Worm (Caenorhabditis elegans) whole organism, young adult: Measurements from ENCODE around the gene pcrg-1.

Experiments
- D2030.7 ChIP-seq: fragments of 200-800 bp; sonication (Bioruptor generic); IDR thresholded peaks from 2 replicates; pipeline ENCODE4 v1.3.6; 2022; ENCODE audit warnings: missing genetic modification reagents, missing genetic modification characterization, missing compliant biosample characterization
- T07F8.4 ChIP-seq: sonication (generic microtip); optimal IDR thresholded peaks from 2 replicates; lab custom pipeline; 2016; ENCODE audit warnings: mild to moderate bottlenecking, missing genetic modification characterization, moderate library complexity, missing compliant biosample characterization
- aptf-3 ChIP-seq: fragments of 200-800 bp; sonication (Bioruptor generic); IDR thresholded peaks from 2 replicates; pipeline ENCODE4 v1.3.6; 2022; ENCODE audit warnings: missing genetic modification characterization, missing compliant biosample characterization
- athp-1 ChIP-seq: sonication (generic microtip); optimal IDR thresholded peaks from 2 replicates; lab custom pipeline; 2017; ENCODE audit warnings: mild to moderate bottlenecking, missing genetic modification characterization, missing compliant biosample characterization
- bed-1 ChIP-seq: fragments of 200-800 bp; sonication (Bioruptor generic); IDR thresholded peaks from 2 replicates; pipeline ENCODE4 v1.3.6; 2022; ENCODE audit warnings: missing genetic modification reagents, missing genetic modification characterization, missing compliant biosample characterization
- hlh-12 ChIP-seq: sonication (generic microtip); optimal IDR thresholded peaks from 2 replicates; lab custom pipeline; 2016; ENCODE audit warnings: missing genetic modification characterization, missing compliant biosample characterization
- mes-4 ChIP-seq: sonication (generic microtip); optimal IDR thresholded peaks from 2 replicates; lab custom pipeline; 2016; ENCODE audit warnings: missing genotype, missing genetic modification characterization, missing compliant biosample characterization
- nhr-27 ChIP-seq: fragments of 200-800 bp; sonication (Bioruptor generic); optimal IDR thresholded peaks from 2 replicates; lab custom pipeline; 2018; ENCODE audit warnings: mild to moderate bottlenecking, missing genetic modification characterization, moderate library complexity, missing compliant biosample characterization
- somi-1 ChIP-seq: fragments of 200-800 bp; sonication (Bioruptor generic); optimal IDR thresholded peaks from 2 replicates; lab custom pipeline; 2018; ENCODE audit warnings: mild to moderate bottlenecking, missing genetic modification characterization, missing compliant biosample characterization
- unc-62 ChIP-seq: fragments of 150-350 bp; optimal IDR thresholded peaks from 2 replicates; lab custom pipeline; 2014; ENCODE audit warnings: missing biosample characterization, missing genetic modification reagents, missing genetic modification characterization
- ztf-3 ChIP-seq: fragments of 200-800 bp; sonication (Bioruptor generic); optimal IDR thresholded peaks from 2 replicates; lab custom pipeline; 2018; ENCODE audit warnings: mild to moderate bottlenecking, missing genetic modification characterization, missing compliant biosample characterization

DNA sequence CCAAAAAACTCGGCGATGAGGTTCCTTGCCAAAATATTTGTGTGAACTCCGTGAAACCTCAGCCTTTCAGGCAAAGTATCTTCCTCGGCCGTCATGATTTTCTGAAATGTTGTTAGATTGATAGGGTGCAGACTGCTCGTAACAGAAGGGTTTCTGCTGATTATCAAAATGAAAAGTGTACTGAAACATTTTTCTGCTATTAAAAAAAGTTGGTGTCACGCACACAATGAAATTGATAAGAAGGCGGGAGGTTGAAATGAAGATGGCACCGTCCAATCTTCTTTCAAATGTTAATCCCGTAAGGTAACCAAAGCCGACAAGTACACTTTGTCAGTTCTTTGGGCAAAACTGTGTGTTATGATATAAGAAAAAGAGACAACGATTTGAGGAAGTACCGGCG, 36.6 kb downstream of the pcrg-1 start:
- TF ChIP-seq D2030.7 (GFP tag; lab: Robert Waterston, UW) (no peak), bed-1 (GFP tag; lab: Robert Waterston, UW) (no peak), mes-4 (tag; lab: Kevin White, UChicago) (no peak), aptf-3 (GFP tag; lab: Robert Waterston, UW) (no peak), somi-1 (no peak), ztf-3 (GFP tag; lab: Kevin White, UChicago) (no peak), T07F8.4 (no peak), nhr-27 (no peak), unc-62 (no peak), hlh-12 (tag; lab: Kevin White, UChicago) (no peak), athp-1 (no peak)
